Worm (Caenorhabditis elegans) whole organism, young adult: ENCODE data around the gene srh-171.

Source experiments
- Y95B8A.8 ChIP-seq: fragments of 200-800 bp; sonication (Bioruptor generic); IDR thresholded peaks from 2 replicates; pipeline ENCODE4 v1.3.6; 2022; ENCODE audit warnings: missing genetic modification reagents, missing genetic modification characterization, missing compliant biosample characterization
- efl-1 ChIP-seq: fragments of 150-350 bp; optimal IDR thresholded peaks from 2 replicates; lab custom pipeline; 2014; ENCODE audit warnings: missing biosample characterization, missing genetic modification reagents, missing genetic modification characterization
- madf-6 ChIP-seq: fragments of 200-800 bp; sonication (Bioruptor generic); IDR thresholded peaks from 2 replicates; pipeline ENCODE4 v1.3.6; 2022; ENCODE audit warnings: missing genetic modification reagents, missing genetic modification characterization, missing compliant biosample characterization
- unc-62 ChIP-seq: fragments of 150-350 bp; optimal IDR thresholded peaks from 2 replicates; lab custom pipeline; 2014; ENCODE audit warnings: missing biosample characterization, missing genetic modification reagents, missing genetic modification characterization

- TF ChIP-seq efl-1 (GFP tag; lab: Kevin White, UChicago) (no peak), unc-62 (GFP tag; lab: Kevin White, UChicago) (no peak), Y95B8A.8 (GFP tag; lab: Robert Waterston, UW) (no peak), madf-6 (GFP tag; lab: Robert Waterston, UW) (no peak)
Observed at ce11 chrV:19965626-19966025, at the start of gene srh-171.
